Worm (Caenorhabditis elegans) whole organism, L1 larva: ENCODE measurements around the gene pfkb-1.2.

Source experiments
- C34B4.2 ChIP-seq: sonication (generic microtip); optimal IDR thresholded peaks from 2 replicates; lab custom pipeline; 2017; ENCODE audit warnings: mild to moderate bottlenecking, missing genetic modification characterization, missing compliant biosample characterization
- mdl-1 ChIP-seq, 2 experiments: fragments of 150-350 bp; optimal IDR thresholded peaks; 2 replicates each; lab custom pipeline; 2014 to 2017; ENCODE audit warnings: missing biosample characterization in 2 of 2, missing genetic modification characterization in 2 of 2, inconsistent platforms in 1 of 2
- mef-2 ChIP-seq: fragments of 150-350 bp; optimal IDR thresholded peaks from 2 replicates; lab custom pipeline; 2014; ENCODE audit warnings: missing biosample characterization, missing genetic modification characterization
- nhr-11 ChIP-seq: fragments of 150-350 bp; optimal IDR thresholded peaks from 2 replicates; lab custom pipeline; 2014; ENCODE audit warnings: missing biosample characterization, missing genetic modification characterization
- nhr-76 ChIP-seq: sonication (generic microtip); optimal IDR thresholded peaks from 2 replicates; lab custom pipeline; 2017; ENCODE audit warnings: missing biosample characterization, missing genetic modification characterization
- nhr-77 ChIP-seq: fragments of 150-350 bp; optimal IDR thresholded peaks from 2 replicates; lab custom pipeline; 2014; ENCODE audit warnings: missing biosample characterization, missing genetic modification characterization
- skn-1 ChIP-seq: fragments of 150-350 bp; optimal IDR thresholded peaks from 2 replicates; lab custom pipeline; 2014; ENCODE audit warnings: missing biosample characterization, missing genetic modification characterization
- swsn-7 ChIP-seq: sonication (generic microtip); optimal IDR thresholded peaks from 2 replicates; lab custom pipeline; 2016; ENCODE audit warnings: missing genetic modification characterization, missing compliant biosample characterization

DNA sequence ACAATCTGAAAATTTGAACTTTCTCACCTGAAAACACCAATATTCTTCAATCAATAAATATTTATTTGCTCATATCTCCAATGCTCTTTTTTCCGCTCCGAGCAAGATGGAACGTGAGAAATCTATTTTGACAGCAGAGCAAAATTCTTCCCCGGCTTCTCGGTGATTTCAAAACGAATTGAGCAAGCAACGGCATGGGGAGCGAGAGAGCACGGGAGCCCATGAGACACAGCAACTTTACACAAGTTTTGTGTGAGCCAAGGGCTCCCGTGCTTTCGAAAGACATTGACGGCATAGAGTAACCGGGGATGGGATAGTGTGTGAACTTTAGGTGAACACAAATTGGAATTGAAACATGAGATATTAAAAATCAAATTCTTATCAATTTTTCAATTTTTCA, 45.1 kb downstream of the pfkb-1.2 start:
- TF ChIP-seq mdl-1 (tag; optimal IDR thresholded peaks at IDR 0.05; lab: Kevin White, UChicago) (no peak), nhr-76 (tag; lab: Kevin White, UChicago) (no peak), nhr-77 (no peak), nhr-11 (tag; lab: Kevin White, UChicago) (no peak), mef-2 (no peak), swsn-7 (no peak), skn-1 (tag; lab: Kevin White, UChicago) (no peak), C34B4.2 (no peak)
